Fruit fly (Drosophila melanogaster) whole organism, embryonic: ENCODE data around the gene Gcna.
A peak's percentile ranks its signal among the peaks of the same experiment; 100 is the strongest.

ENCODE experiments used
- Adf1 ChIP-seq: fragments of 200-800 bp; sonication (Bioruptor generic); IDR thresholded peaks from 2 replicates; pipeline ENCODE4 v1.3.6; 2022; ENCODE audit warnings: missing biosample characterization, missing genetic modification characterization
- Aef1 ChIP-seq: fragments of 200-800 bp; sonication (Bioruptor generic); IDR thresholded peaks from 3 replicates; pipeline ENCODE4 v1.3.6; 2022; ENCODE audit warnings: missing biosample characterization, missing genetic modification characterization
- Antp ChIP-seq: fragments of 200-800 bp; sonication (Bioruptor generic); optimal IDR thresholded peaks from 3 replicates; lab custom pipeline; 2016; ENCODE audit warnings: missing biosample characterization, missing genetic modification characterization
- BEAF-32 ChIP-seq: fragments of 200-800 bp; sonication (Bioruptor generic); optimal IDR thresholded peaks from 3 replicates; lab custom pipeline; 2017; ENCODE audit warnings: missing biosample characterization, missing genetic modification characterization, mild to moderate bottlenecking, moderate library complexity, missing genetic modification reagents
- BtbVII ChIP-seq: fragments of 200-800 bp; sonication (Bioruptor generic); optimal IDR thresholded peaks from 3 replicates; lab custom pipeline; 2017; ENCODE audit warnings: missing biosample characterization, mild to moderate bottlenecking, missing genetic modification characterization
- CG11696 ChIP-seq: fragments of 200-800 bp; sonication (Bioruptor generic); IDR thresholded peaks from 2 replicates; pipeline ENCODE4 v1.3.6; 2022; ENCODE audit warnings: missing biosample characterization, missing genetic modification characterization
- CG12071 ChIP-seq: fragments of 200-800 bp; sonication (Bioruptor generic); optimal IDR thresholded peaks from 3 replicates; lab custom pipeline; 2018; ENCODE audit warnings: missing biosample characterization, mild to moderate bottlenecking, missing genetic modification characterization
- CG12219 ChIP-seq: fragments of 200-800 bp; sonication (Bioruptor generic); optimal IDR thresholded peaks from 3 replicates; lab custom pipeline; 2018; ENCODE audit warnings: missing biosample characterization, mild to moderate bottlenecking, missing genetic modification characterization
- CG14965 ChIP-seq: fragments of 200-800 bp; sonication (Bioruptor generic); optimal IDR thresholded peaks from 2 replicates; lab custom pipeline; 2016; ENCODE audit warnings: missing biosample characterization, missing genetic modification characterization, borderline replicate concordance
- CG16813 ChIP-seq: fragments of 200-800 bp; sonication (Bioruptor generic); IDR thresholded peaks from 3 replicates; pipeline ENCODE4 v1.3.6; 2022; ENCODE audit warnings: missing biosample characterization, missing genetic modification characterization; ENCODE audit not compliant: partially characterized antibody
- CG18599 ChIP-seq: fragments of 200-800 bp; sonication (Bioruptor generic); optimal IDR thresholded peaks from 3 replicates; lab custom pipeline; 2017; ENCODE audit warnings: missing biosample characterization, missing genetic modification characterization, mild to moderate bottlenecking, moderate library complexity, missing genetic modification reagents
- CG2129 ChIP-seq: fragments of 200-800 bp; sonication (Bioruptor generic); IDR thresholded peaks from 2 replicates; pipeline ENCODE4 v1.3.6; 2022; ENCODE audit warnings: missing biosample characterization, missing genetic modification characterization; ENCODE audit not compliant: partially characterized antibody
- CG30431 ChIP-seq: fragments of 200-800 bp; sonication (Bioruptor generic); optimal IDR thresholded peaks from 2 replicates; lab custom pipeline; 2017; ENCODE audit warnings: missing biosample characterization, missing genetic modification characterization
- CG31441 ChIP-seq: fragments of 200-800 bp; sonication (Bioruptor generic); IDR thresholded peaks from 2 replicates; pipeline ENCODE4 v1.3.6; 2022; ENCODE audit warnings: missing biosample characterization, missing genetic modification characterization
- CG34376 ChIP-seq: fragments of 200-800 bp; sonication (Bioruptor generic); optimal IDR thresholded peaks from 2 replicates; lab custom pipeline; 2018; ENCODE audit warnings: missing biosample characterization, mild to moderate bottlenecking, missing genetic modification characterization
- CG34422 ChIP-seq: fragments of 200-800 bp; sonication (Bioruptor generic); IDR thresholded peaks from 3 replicates; pipeline ENCODE4 v1.3.6; 2022; ENCODE audit warnings: missing biosample characterization, missing genetic modification characterization
- CG4820 ChIP-seq: fragments of 200-800 bp; sonication (Bioruptor generic); optimal IDR thresholded peaks from 3 replicates; lab custom pipeline; 2016; ENCODE audit warnings: missing biosample characterization, missing genetic modification characterization
- CG8388 ChIP-seq: fragments of 200-800 bp; sonication (Bioruptor generic); optimal IDR thresholded peaks from 2 replicates; lab custom pipeline; 2019; ENCODE audit warnings: missing biosample characterization, mild to moderate bottlenecking, missing genetic modification characterization, moderate library complexity
- CG8478 ChIP-seq: fragments of >200 bp; optimal IDR thresholded peaks from 2 replicates; lab custom pipeline; 2018
- CG9876 ChIP-seq: fragments of 200-800 bp; sonication (Bioruptor generic); optimal IDR thresholded peaks from 2 replicates; lab custom pipeline; 2016; ENCODE audit warnings: missing biosample characterization, missing genetic modification characterization
- CHES-1-like ChIP-seq: fragments of 200-800 bp; sonication (Bioruptor generic); optimal IDR thresholded peaks from 2 replicates; lab custom pipeline; 2016; ENCODE audit warnings: missing biosample characterization, missing genetic modification characterization
- Dref ChIP-seq: fragments of 200-800 bp; sonication (Bioruptor generic); IDR thresholded peaks from 2 replicates; pipeline ENCODE4 v1.3.6; 2022; ENCODE audit warnings: missing biosample characterization, missing genetic modification characterization
- Drgx ChIP-seq: fragments of 200-800 bp; sonication (Bioruptor generic); IDR thresholded peaks from 2 replicates; pipeline ENCODE4 v1.3.6; 2022; ENCODE audit warnings: missing biosample characterization, missing genetic modification characterization
- H2.0 ChIP-seq: fragments of 200-800 bp; sonication (Bioruptor generic); IDR thresholded peaks from 2 replicates; pipeline ENCODE4 v1.3.6; 2022; ENCODE audit warnings: missing biosample characterization, missing genetic modification characterization
- Hey ChIP-seq: fragments of 200-800 bp; sonication (Bioruptor generic); optimal IDR thresholded peaks from 3 replicates; lab custom pipeline; 2018; ENCODE audit warnings: missing biosample characterization, mild to moderate bottlenecking, missing genetic modification characterization
- HmgD ChIP-seq: fragments of 200-800 bp; sonication (Bioruptor generic); optimal IDR thresholded peaks from 3 replicates; lab custom pipeline; 2016; ENCODE audit warnings: missing biosample characterization, missing genetic modification characterization
- Hr39 ChIP-seq: fragments of >200 bp; optimal IDR thresholded peaks from 2 replicates; lab custom pipeline; 2017
- Mes4 ChIP-seq: fragments of 200-800 bp; sonication (Bioruptor generic); optimal IDR thresholded peaks from 2 replicates; lab custom pipeline; 2016; ENCODE audit warnings: missing biosample characterization, missing genetic modification characterization
- NC2α ChIP-seq: fragments of 200-800 bp; sonication (Bioruptor generic); optimal IDR thresholded peaks from 2 replicates; lab custom pipeline; 2016; ENCODE audit warnings: missing biosample characterization, missing genetic modification characterization
- Taf1 ChIP-seq: fragments of 200-800 bp; sonication (Bioruptor generic); IDR thresholded peaks from 2 replicates; pipeline ENCODE4 v1.3.6; 2022; ENCODE audit warnings: missing biosample characterization, missing genetic modification characterization
- bcd ChIP-seq: fragments of 200-800 bp; sonication (Bioruptor generic); optimal IDR thresholded peaks from 2 replicates; lab custom pipeline; 2017; ENCODE audit warnings: missing biosample characterization, mild to moderate bottlenecking, missing genetic modification characterization
- chn ChIP-seq: fragments of 200-800 bp; sonication (Bioruptor generic); optimal IDR thresholded peaks from 2 replicates; lab custom pipeline; 2016; ENCODE audit warnings: missing biosample characterization, missing genetic modification characterization
- dysf ChIP-seq: fragments of 200-800 bp; sonication (Bioruptor generic); IDR thresholded peaks from 3 replicates; pipeline ENCODE4 v1.3.6; 2022; ENCODE audit warnings: missing biosample characterization, missing genetic modification characterization
- fd3F ChIP-seq: fragments of 200-800 bp; sonication (Bioruptor generic); optimal IDR thresholded peaks from 2 replicates; lab custom pipeline; 2018; ENCODE audit warnings: missing biosample characterization, mild to moderate bottlenecking, missing genetic modification characterization, moderate library complexity
- fu2 ChIP-seq: fragments of 200-800 bp; sonication (Bioruptor generic); optimal IDR thresholded peaks from 2 replicates; lab custom pipeline; 2016; ENCODE audit warnings: missing biosample characterization, missing genetic modification characterization
- gt ChIP-seq: fragments of 200-800 bp; sonication (Bioruptor generic); IDR thresholded peaks from 2 replicates; pipeline ENCODE4 v1.3.6; 2022; ENCODE audit warnings: missing biosample characterization, missing genetic modification characterization
- her ChIP-seq: fragments of 200-800 bp; sonication (Bioruptor generic); optimal IDR thresholded peaks from 2 replicates; lab custom pipeline; 2016; ENCODE audit warnings: missing biosample characterization, missing genetic modification characterization
- jumu ChIP-seq: fragments of 200-800 bp; sonication (Bioruptor generic); optimal IDR thresholded peaks from 3 replicates; lab custom pipeline; 2016; ENCODE audit warnings: missing biosample characterization, missing genetic modification characterization
- knrl ChIP-seq: fragments of 200-800 bp; sonication (Bioruptor generic); IDR thresholded peaks from 3 replicates; pipeline ENCODE4 v1.3.6; 2022; ENCODE audit warnings: missing biosample characterization, missing genetic modification characterization; ENCODE audit not compliant: partially characterized antibody
- lab ChIP-seq: fragments of 200-800 bp; sonication (Bioruptor generic); optimal IDR thresholded peaks from 3 replicates; lab custom pipeline; 2017; ENCODE audit warnings: missing biosample characterization, missing genetic modification characterization, mild to moderate bottlenecking, moderate library complexity, missing genetic modification reagents
- mirr ChIP-seq: fragments of 200-800 bp; sonication (Bioruptor generic); optimal IDR thresholded peaks from 3 replicates; lab custom pipeline; 2018; ENCODE audit warnings: missing biosample characterization, mild to moderate bottlenecking, missing genetic modification characterization
- nau ChIP-seq: fragments of 200-800 bp; sonication (Bioruptor generic); optimal IDR thresholded peaks from 3 replicates; lab custom pipeline; 2017; ENCODE audit warnings: missing biosample characterization, mild to moderate bottlenecking, missing genetic modification characterization, missing genetic modification reagents
- row ChIP-seq: fragments of 200-800 bp; sonication (Bioruptor generic); IDR thresholded peaks from 3 replicates; pipeline ENCODE4 v1.3.6; 2022; ENCODE audit warnings: missing biosample characterization, missing genetic modification characterization
- salm ChIP-seq: fragments of 200-800 bp; sonication (Bioruptor generic); optimal IDR thresholded peaks from 2 replicates; lab custom pipeline; 2018; ENCODE audit warnings: missing biosample characterization, mild to moderate bottlenecking, missing genetic modification characterization
- sens-2 ChIP-seq: fragments of 200-800 bp; sonication (Bioruptor generic); IDR thresholded peaks from 2 replicates; pipeline ENCODE4 v1.3.6; 2022; ENCODE audit warnings: missing biosample characterization, missing genetic modification characterization
- sima ChIP-seq: fragments of 200-800 bp; sonication (Bioruptor generic); optimal IDR thresholded peaks from 2 replicates; lab custom pipeline; 2016; ENCODE audit warnings: missing biosample characterization, missing genetic modification characterization
- sug ChIP-seq: fragments of 200-800 bp; optimal IDR thresholded peaks from 2 replicates; lab custom pipeline; 2019; ENCODE audit warnings: missing biosample characterization, mild to moderate bottlenecking, missing genetic modification characterization, moderate library complexity
- unpg ChIP-seq: fragments of 200-800 bp; sonication (Bioruptor generic); optimal IDR thresholded peaks from 3 replicates; lab custom pipeline; 2018; ENCODE audit warnings: missing biosample characterization, mild to moderate bottlenecking, missing genetic modification characterization, moderate library complexity
- wdn ChIP-seq: fragments of 200-800 bp; sonication (Bioruptor generic); IDR thresholded peaks from 2 replicates; pipeline ENCODE4 v1.3.6; 2022; ENCODE audit warnings: missing biosample characterization, missing genetic modification characterization
- zf30C ChIP-seq: fragments of 200-800 bp; sonication (Bioruptor generic); optimal IDR thresholded peaks from 3 replicates; lab custom pipeline; 2018; ENCODE audit warnings: missing biosample characterization, mild to moderate bottlenecking, missing genetic modification characterization

The Gcna gene

DNA sequence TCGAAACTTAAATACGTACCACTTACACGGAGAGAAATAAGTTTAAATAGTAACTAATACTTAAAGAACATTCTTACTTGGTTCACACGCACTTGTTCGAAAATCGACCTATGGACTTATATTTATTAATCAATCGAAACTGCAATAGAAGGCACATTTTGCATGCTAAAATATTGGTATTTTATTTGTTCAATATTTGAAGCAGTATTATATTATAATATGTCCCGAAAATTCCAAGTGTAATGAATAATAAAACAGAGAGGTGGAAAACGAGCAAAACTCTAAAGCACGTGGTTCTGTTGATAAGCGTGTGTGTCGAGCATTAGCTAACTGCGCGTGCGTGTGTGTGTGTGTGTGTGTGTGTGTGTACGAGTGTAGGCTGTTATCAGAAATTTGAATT, 15.7 kb downstream of the Gcna start (continued):
- TF ChIP-seq Aef1 (GFP tag; lab: Robert Waterston, UW) = peak; percentile 81
- peak; percentile 60 for TF ChIP-seq Hey (tag; lab: Kevin White, UChicago)
- no peak for TF ChIP-seq Hr39 (lab: Kevin White, UChicago)
- TF ChIP-seq CG34422 (GFP tag; lab: Robert Waterston, UW) = peak; percentile 77; the same call in 2 of the 3 replicates
- peak; percentile 85 for TF ChIP-seq CG12219 (GFP tag; lab: Kevin White, UChicago)
- peak; percentile 91 for TF ChIP-seq unpg (GFP tag; lab: Kevin White, UChicago)
- no peak for TF ChIP-seq BEAF-32 (GFP tag; lab: Kevin White, UChicago)
- peak; percentile 93 for TF ChIP-seq BtbVII (GFP tag; lab: Kevin White, UChicago)
- peak; percentile 72 for TF ChIP-seq CG30431 (GFP tag; lab: Kevin White, UChicago)
- TF ChIP-seq, all 482 proteins: peak for 377

DNA sequence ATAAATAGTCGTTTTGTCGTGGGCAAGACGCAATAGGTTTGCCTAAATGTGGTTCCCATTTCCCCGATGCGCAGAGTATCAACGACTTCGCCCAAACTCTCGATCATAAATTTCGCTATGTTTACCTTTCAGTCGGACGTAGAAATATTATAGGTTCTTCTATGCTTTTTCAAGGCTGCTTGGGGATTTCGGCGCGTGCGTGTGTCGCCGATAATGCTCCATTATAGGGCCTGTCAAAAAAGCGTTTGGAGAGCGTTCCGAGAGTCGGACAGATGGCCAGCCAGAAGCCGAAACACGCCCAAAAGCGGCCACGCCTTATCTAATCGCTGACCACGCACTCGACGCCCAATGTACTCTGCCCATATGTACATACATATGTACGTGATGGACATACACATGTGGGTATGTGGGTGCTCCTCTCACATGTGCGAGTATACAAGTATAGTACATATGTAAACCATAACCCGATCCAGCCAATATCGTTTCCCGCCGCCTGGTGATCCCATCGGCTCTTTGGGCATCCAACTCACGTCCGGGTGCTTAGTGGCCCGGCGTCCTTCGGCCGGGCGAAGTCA, 16.9 kb downstream of the Gcna start:
- no peak for TF ChIP-seq H2.0 (GFP tag; lab: Robert Waterston, UW)
- TF ChIP-seq HmgD (GFP tag; lab: Kevin White, UChicago) = no peak
- TF ChIP-seq nau (GFP tag; lab: Kevin White, UChicago) = no peak
- no peak for TF ChIP-seq CG30431 (GFP tag; lab: Kevin White, UChicago)
- no peak for TF ChIP-seq chn
- no peak for TF ChIP-seq Drgx
- TF ChIP-seq Taf1 = no peak
- TF ChIP-seq mirr = peak; percentile 73
- no peak for TF ChIP-seq Adf1 (GFP tag; lab: Robert Waterston, UW)
- TF ChIP-seq Mes4 = no peak
- TF ChIP-seq CG8478 = no peak
- no peak for TF ChIP-seq dysf (GFP tag; lab: Robert Waterston, UW)
- no peak for TF ChIP-seq jumu
- no peak for TF ChIP-seq CG2129 (GFP tag; lab: Robert Waterston, UW)
- TF ChIP-seq row (GFP tag; lab: Robert Waterston, UW) = 0 out of 3 replicates have a peak, but pooled peaks have one; percentile 22
- no peak for TF ChIP-seq CHES-1-like (GFP tag; lab: Kevin White, UChicago)
- TF ChIP-seq gt (GFP tag; lab: Robert Waterston, UW) = no peak
- peak; percentile 46 for TF ChIP-seq CG18599 (GFP tag; lab: Kevin White, UChicago)
- no peak for TF ChIP-seq CG12071 (GFP tag; lab: Kevin White, UChicago)
- TF ChIP-seq salm (tag; lab: Kevin White, UChicago) = no peak
- TF ChIP-seq her = no peak
- no peak for TF ChIP-seq Antp (GFP tag; lab: Kevin White, UChicago)
- TF ChIP-seq fd3F (GFP tag; lab: Kevin White, UChicago) = no peak
- no peak for TF ChIP-seq sima (GFP tag; lab: Kevin White, UChicago)
- peak; percentile 60 for TF ChIP-seq CG34376
- TF ChIP-seq CG14965 (GFP tag; lab: Kevin White, UChicago) = no peak
- TF ChIP-seq knrl = no peak
- no peak for TF ChIP-seq CG4820 (GFP tag; lab: Kevin White, UChicago)
- TF ChIP-seq fu2 = no peak
- no peak for TF ChIP-seq wdn (GFP tag; lab: Robert Waterston, UW)
- TF ChIP-seq lab (GFP tag; lab: Kevin White, UChicago) = peak; percentile 31
- no peak for TF ChIP-seq CG9876 (GFP tag; lab: Kevin White, UChicago)
- no peak for TF ChIP-seq sens-2 (GFP tag; lab: Robert Waterston, UW)
- no peak for TF ChIP-seq CG8388 (GFP tag; lab: Kevin White, UChicago)
- TF ChIP-seq sug (tag; lab: Kevin White, UChicago) = peak; percentile 51
- no peak for TF ChIP-seq Dref (GFP tag; lab: Robert Waterston, UW)
- no peak for TF ChIP-seq CG16813 (GFP tag; lab: Robert Waterston, UW)
- TF ChIP-seq CG11696 (GFP tag; lab: Robert Waterston, UW) = no peak
- TF ChIP-seq bcd = no peak
- TF ChIP-seq zf30C (GFP tag; lab: Kevin White, UChicago) = no peak
- no peak for TF ChIP-seq CG31441
- no peak for TF ChIP-seq NC2α (GFP tag; lab: Kevin White, UChicago)
